Fruit fly (Drosophila melanogaster) whole organism, embryonic: ENCODE data around the gene CG43078.

ENCODE experiments used
- Antp ChIP-seq: fragments of 200-800 bp; sonication (Bioruptor generic); optimal IDR thresholded peaks from 3 replicates; lab custom pipeline; 2016; ENCODE audit warnings: missing biosample characterization, missing genetic modification characterization
- BEAF-32 ChIP-seq: fragments of 200-800 bp; sonication (Bioruptor generic); optimal IDR thresholded peaks from 3 replicates; lab custom pipeline; 2017; ENCODE audit warnings: missing biosample characterization, missing genetic modification characterization, mild to moderate bottlenecking, moderate library complexity, missing genetic modification reagents
- CG10147 ChIP-seq: fragments of 200-800 bp; sonication (Bioruptor generic); optimal IDR thresholded peaks from 2 replicates; lab custom pipeline; 2019; ENCODE audit warnings: missing biosample characterization, mild to moderate bottlenecking, missing genetic modification characterization, moderate library complexity
- CG11247 ChIP-seq: fragments of 200-800 bp; sonication (Bioruptor generic); IDR thresholded peaks from 2 replicates; pipeline ENCODE4 v1.3.6; 2022; ENCODE audit warnings: missing biosample characterization, missing genetic modification characterization
- CG12155 ChIP-seq: fragments of 200-800 bp; sonication (Bioruptor generic); optimal IDR thresholded peaks from 3 replicates; lab custom pipeline; 2016; ENCODE audit warnings: missing biosample characterization, missing genetic modification characterization
- CG12236 ChIP-seq: fragments of 200-800 bp; sonication (Bioruptor generic); optimal IDR thresholded peaks from 2 replicates; lab custom pipeline; 2016; ENCODE audit warnings: missing biosample characterization, missing genetic modification characterization
- CG12391 ChIP-seq: fragments of 200-800 bp; sonication (Bioruptor generic); optimal IDR thresholded peaks from 3 replicates; lab custom pipeline; 2018; ENCODE audit warnings: missing biosample characterization, mild to moderate bottlenecking, missing genetic modification characterization, moderate library complexity
- CG15269 ChIP-seq: fragments of 200-800 bp; sonication (Bioruptor generic); optimal IDR thresholded peaks from 2 replicates; lab custom pipeline; 2018; ENCODE audit warnings: missing biosample characterization, mild to moderate bottlenecking, missing genetic modification characterization, moderate library complexity
- CG15514 ChIP-seq: fragments of 200-800 bp; sonication (Bioruptor generic); optimal IDR thresholded peaks from 3 replicates; lab custom pipeline; 2017; ENCODE audit warnings: missing biosample characterization, missing genetic modification characterization, mild to moderate bottlenecking, moderate library complexity, missing genetic modification reagents
- CG1647 ChIP-seq: fragments of 200-800 bp; sonication (Bioruptor generic); optimal IDR thresholded peaks from 3 replicates; lab custom pipeline; 2016; ENCODE audit warnings: missing biosample characterization, missing genetic modification characterization
- CG16813 ChIP-seq: fragments of 200-800 bp; sonication (Bioruptor generic); IDR thresholded peaks from 3 replicates; pipeline ENCODE4 v1.3.6; 2022; ENCODE audit warnings: missing biosample characterization, missing genetic modification characterization; ENCODE audit not compliant: partially characterized antibody
- CG17385 ChIP-seq: fragments of 200-800 bp; sonication (Bioruptor generic); optimal IDR thresholded peaks from 3 replicates; lab custom pipeline; 2018; ENCODE audit warnings: missing biosample characterization, mild to moderate bottlenecking, missing genetic modification characterization
- CG31388 ChIP-seq: fragments of 200-800 bp; sonication (Bioruptor generic); optimal IDR thresholded peaks from 2 replicates; lab custom pipeline; 2016; ENCODE audit warnings: missing biosample characterization, missing genetic modification characterization
- CG34376 ChIP-seq: fragments of 200-800 bp; sonication (Bioruptor generic); optimal IDR thresholded peaks from 2 replicates; lab custom pipeline; 2018; ENCODE audit warnings: missing biosample characterization, mild to moderate bottlenecking, missing genetic modification characterization
- CG4328 ChIP-seq: fragments of 200-800 bp; sonication (Bioruptor generic); optimal IDR thresholded peaks from 3 replicates; lab custom pipeline; 2017; ENCODE audit warnings: missing biosample characterization, missing genetic modification reagents, missing genetic modification characterization
- CG6813 ChIP-seq: fragments of 200-800 bp; sonication (Bioruptor generic); optimal IDR thresholded peaks from 2 replicates; lab custom pipeline; 2017; ENCODE audit warnings: missing biosample characterization, missing genetic modification characterization, mild to moderate bottlenecking, moderate library complexity, missing genetic modification reagents
- CG6854 ChIP-seq: fragments of 200-800 bp; sonication (Bioruptor generic); optimal IDR thresholded peaks from 3 replicates; lab custom pipeline; 2017; ENCODE audit warnings: missing biosample characterization, mild to moderate bottlenecking, missing genetic modification characterization
- CG7963 ChIP-seq: fragments of 200-800 bp; sonication (Bioruptor generic); IDR thresholded peaks from 3 replicates; pipeline ENCODE4 v1.3.6; 2022; ENCODE audit warnings: missing biosample characterization, missing genetic modification characterization; ENCODE audit not compliant: partially characterized antibody
- CrebB ChIP-seq: fragments of 200-800 bp; sonication (Bioruptor generic); optimal IDR thresholded peaks from 3 replicates; lab custom pipeline; 2018; ENCODE audit warnings: missing biosample characterization, mild to moderate bottlenecking, missing genetic modification characterization
- Doc3 ChIP-seq: fragments of 200-800 bp; sonication (Bioruptor generic); IDR thresholded peaks from 3 replicates; pipeline ENCODE4 v1.3.6; 2022; ENCODE audit warnings: missing biosample characterization, missing genetic modification characterization; ENCODE audit not compliant: partially characterized antibody
- Fer2 ChIP-seq: fragments of 200-800 bp; sonication (Bioruptor generic); optimal IDR thresholded peaks from 2 replicates; lab custom pipeline; 2018; ENCODE audit warnings: missing biosample characterization, mild to moderate bottlenecking, missing genetic modification characterization, moderate library complexity
- Fer3 ChIP-seq: fragments of 200-800 bp; sonication (Bioruptor generic); optimal IDR thresholded peaks from 2 replicates; lab custom pipeline; 2018; ENCODE audit warnings: missing biosample characterization, mild to moderate bottlenecking, missing genetic modification characterization, moderate library complexity
- Hr78 ChIP-seq, 2 experiments: fragments of 200-800 bp in 1 of 2; fragments of >200 bp in 1 of 2; sonication (Bioruptor generic) in 1 of 2; optimal IDR thresholded peaks; 2 replicates each; lab custom pipeline; 2017 to 2019; ENCODE audit warnings: missing biosample characterization in 2 of 2, missing genetic modification characterization in 2 of 2, mild to moderate bottlenecking in 1 of 2, moderate library complexity in 1 of 2
- Mad ChIP-seq: fragments of 200-800 bp; sonication (Bioruptor generic); optimal IDR thresholded peaks from 2 replicates; lab custom pipeline; 2016; ENCODE audit warnings: missing biosample characterization, missing genetic modification characterization
- Med ChIP-seq: fragments of 200-800 bp; sonication (Bioruptor generic); peaks from one replicate; lab custom pipeline; 2016; ENCODE audit warnings: missing biosample characterization, missing genetic modification characterization, mild to moderate bottlenecking, inconsistent platforms, moderate library complexity
- Taf1 ChIP-seq: fragments of 200-800 bp; sonication (Bioruptor generic); IDR thresholded peaks from 2 replicates; pipeline ENCODE4 v1.3.6; 2022; ENCODE audit warnings: missing biosample characterization, missing genetic modification characterization
- ase ChIP-seq: fragments of 200-800 bp; sonication (Bioruptor generic); IDR thresholded peaks from 3 replicates; pipeline ENCODE4 v1.3.6; 2022; ENCODE audit warnings: missing biosample characterization, missing genetic modification characterization
- ato ChIP-seq: fragments of 200-800 bp; sonication (Bioruptor generic); IDR thresholded peaks from 2 replicates; pipeline ENCODE4 v1.3.6; 2022; ENCODE audit warnings: missing biosample characterization, missing genetic modification characterization; ENCODE audit not compliant: partially characterized antibody
- cad ChIP-seq: fragments of >200 bp; optimal IDR thresholded peaks from 2 replicates; lab custom pipeline; 2017; ENCODE audit warnings: missing biosample characterization, missing genetic modification characterization
- cwo ChIP-seq: fragments of 200-800 bp; sonication (Bioruptor generic); optimal IDR thresholded peaks from 3 replicates; lab custom pipeline; 2017; ENCODE audit warnings: missing biosample characterization, missing genetic modification characterization, mild to moderate bottlenecking, moderate library complexity, missing genetic modification reagents
- esg ChIP-seq: fragments of 200-800 bp; sonication (Bioruptor generic); conservative IDR thresholded peaks from 2 replicates; pipeline ENCODE4 v1.3.6; 2022; ENCODE audit warnings: missing biosample characterization, missing genetic modification characterization
- exex ChIP-seq: fragments of 200-800 bp; sonication (Bioruptor generic); optimal IDR thresholded peaks from 4 replicates; lab custom pipeline; 2018; ENCODE audit warnings: missing biosample characterization, mild to moderate bottlenecking, missing genetic modification characterization, moderate library complexity
- fd96Cb ChIP-seq: fragments of 200-800 bp; sonication (Bioruptor generic); optimal IDR thresholded peaks from 2 replicates; lab custom pipeline; 2018; ENCODE audit warnings: missing biosample characterization, mild to moderate bottlenecking, missing genetic modification characterization, moderate library complexity
- ftz-f1 ChIP-seq: fragments of 200-800 bp; sonication (Bioruptor generic); optimal IDR thresholded peaks from 2 replicates; lab custom pipeline; 2016; ENCODE audit warnings: missing biosample characterization, missing genetic modification characterization
- gcm2 ChIP-seq: fragments of 200-800 bp; sonication (Bioruptor generic); optimal IDR thresholded peaks from 2 replicates; lab custom pipeline; 2016; ENCODE audit warnings: missing biosample characterization, missing genetic modification characterization
- ind ChIP-seq: fragments of 200-800 bp; sonication (Bioruptor generic); optimal IDR thresholded peaks from 3 replicates; lab custom pipeline; 2016; ENCODE audit warnings: missing biosample characterization, missing genetic modification characterization
- kah ChIP-seq: fragments of 200-800 bp; sonication (Bioruptor generic); optimal IDR thresholded peaks from 2 replicates; lab custom pipeline; 2018; ENCODE audit warnings: missing biosample characterization, mild to moderate bottlenecking, missing genetic modification characterization
- ken ChIP-seq: fragments of 200-800 bp; sonication (Bioruptor generic); IDR thresholded peaks from 3 replicates; pipeline ENCODE4 v1.3.6; 2022; ENCODE audit warnings: missing biosample characterization, missing genetic modification characterization
- nerfin-2 ChIP-seq: fragments of 200-800 bp; sonication (Bioruptor generic); IDR thresholded peaks from 2 replicates; pipeline ENCODE4 v1.3.6; 2022; ENCODE audit warnings: missing biosample characterization, missing genetic modification characterization; ENCODE audit not compliant: partially characterized antibody
- nmo ChIP-seq: fragments of 200-800 bp; sonication (Bioruptor generic); optimal IDR thresholded peaks from 2 replicates; lab custom pipeline; 2018; ENCODE audit warnings: missing biosample characterization, mild to moderate bottlenecking, missing genetic modification characterization, moderate library complexity
- odd ChIP-seq: fragments of 200-800 bp; sonication (Bioruptor generic); optimal IDR thresholded peaks from 2 replicates; lab custom pipeline; 2017; ENCODE audit warnings: missing biosample characterization, mild to moderate bottlenecking, missing genetic modification characterization
- pb ChIP-seq: fragments of 200-800 bp; sonication (Bioruptor generic); optimal IDR thresholded peaks from 3 replicates; lab custom pipeline; 2016; ENCODE audit warnings: missing biosample characterization, missing genetic modification characterization
- prd ChIP-seq, 3 experiments: fragments of >200 bp in 2 of 3; fragments of 200-800 bp in 1 of 3; sonication (Bioruptor generic) in 1 of 3; optimal IDR thresholded peaks in 2 of 3; IDR thresholded peaks in 1 of 3; 2 replicates in 2 of 3; 3 replicates in 1 of 3; pipeline versions ENCODE4 v1.3.6 to Lab custom; 2017 to 2022; ENCODE audit warnings: missing biosample characterization in 1 of 3, missing genetic modification characterization in 1 of 3
- sna ChIP-seq: fragments of 200-800 bp; sonication (Bioruptor generic); IDR thresholded peaks from 2 replicates; pipeline ENCODE4 v1.3.6; 2022; ENCODE audit warnings: missing biosample characterization, missing genetic modification characterization; ENCODE audit not compliant: partially characterized antibody
- so ChIP-seq: fragments of 200-800 bp; sonication (Bioruptor generic); IDR thresholded peaks from 3 replicates; pipeline ENCODE4 v1.3.6; 2022; ENCODE audit warnings: missing biosample characterization, missing genetic modification characterization
- tio ChIP-seq: fragments of 200-800 bp; sonication (Bioruptor generic); optimal IDR thresholded peaks from 2 replicates; lab custom pipeline; 2017; ENCODE audit warnings: missing biosample characterization, missing genetic modification characterization, inconsistent platforms
- tll ChIP-seq, 2 experiments: fragments of 200-800 bp in 1 of 2; fragments of >200 bp in 1 of 2; sonication (Bioruptor generic) in 1 of 2; optimal IDR thresholded peaks; 2 replicates each; lab custom pipeline; 2017 to 2019; ENCODE audit warnings: missing biosample characterization in 2 of 2, missing genetic modification characterization in 2 of 2, mild to moderate bottlenecking in 1 of 2, moderate library complexity in 1 of 2
- twi ChIP-seq: fragments of 200-800 bp; optimal IDR thresholded peaks from 2 replicates; lab custom pipeline; 2019; ENCODE audit warnings: missing biosample characterization, mild to moderate bottlenecking, missing genetic modification characterization, moderate library complexity

Gene CG43078

dm6 chr3L:8554024-8554642, 22.5 kb upstream of the CG43078 start (continued):
- peak; percentile 19 for TF ChIP-seq CG34376
- no peak for TF ChIP-seq Taf1 (GFP tag; lab: Robert Waterston, UW)
- TF ChIP-seq CG12391 (tag; lab: Kevin White, UChicago): no peak
- TF ChIP-seq CG15269 (tag; lab: Kevin White, UChicago): no peak
- peak; percentile 74 for TF ChIP-seq ftz-f1 (GFP tag; lab: Kevin White, UChicago)
- no peak for TF ChIP-seq kah
- no peak for TF ChIP-seq Fer2
- no peak for TF ChIP-seq sna (GFP tag; lab: Robert Waterston, UW)
- TF ChIP-seq BEAF-32: no peak
- TF ChIP-seq CG4328 (GFP tag; lab: Kevin White, UChicago): no peak
- no peak for TF ChIP-seq pb (GFP tag; lab: Kevin White, UChicago)
- no peak for TF ChIP-seq CG16813
- no peak for TF ChIP-seq esg (GFP tag; lab: Robert Waterston, UW)
- TF ChIP-seq CG7963 (GFP tag; lab: Robert Waterston, UW): no peak
- TF ChIP-seq CG17385 (GFP tag; lab: Kevin White, UChicago): no peak
- TF ChIP-seq CG15514: no peak
- TF ChIP-seq Doc3: no peak
- no peak for TF ChIP-seq Mad (GFP tag; lab: Kevin White, UChicago)
- TF ChIP-seq so (GFP tag; lab: Robert Waterston, UW): no peak
- TF ChIP-seq prd (optimal IDR thresholded peaks at IDR 0.05; lab: Kevin White, UChicago): no peak
- no peak for TF ChIP-seq prd (GFP tag; IDR thresholded peaks at IDR 0.05; lab: Robert Waterston, UW)
- no peak for TF ChIP-seq ato (GFP tag; lab: Robert Waterston, UW)
- peak; percentile 83 for TF ChIP-seq twi (tag; lab: Kevin White, UChicago)
- no peak for TF ChIP-seq ase (GFP tag; lab: Robert Waterston, UW)
- peak; percentile 57 for TF ChIP-seq exex
- peak; percentile 60 for TF ChIP-seq cad
- no peak for TF ChIP-seq gcm2 (GFP tag; lab: Kevin White, UChicago)
- peak; percentile 76 for TF ChIP-seq cwo (GFP tag; lab: Kevin White, UChicago)
- no peak for TF ChIP-seq CrebB (tag; lab: Kevin White, UChicago)
- TF ChIP-seq CG11247 (GFP tag; lab: Robert Waterston, UW): no peak
- no peak for TF ChIP-seq ind (GFP tag; lab: Kevin White, UChicago)
- no peak for TF ChIP-seq CG31388 (GFP tag; lab: Kevin White, UChicago)
- TF ChIP-seq CG6813 (GFP tag; lab: Kevin White, UChicago): no peak
- no peak for TF ChIP-seq Antp (GFP tag; lab: Kevin White, UChicago)
- TF ChIP-seq Fer3 (tag; lab: Kevin White, UChicago): no peak
- TF ChIP-seq CG12236 (GFP tag; lab: Kevin White, UChicago): no peak
- no peak for TF ChIP-seq tio (GFP tag; lab: Kevin White, UChicago)
- TF ChIP-seq ken: no peak
- TF ChIP-seq tll (GFP tag; optimal IDR thresholded peaks at IDR 0.05; lab: Kevin White, UChicago): peak in 1 of 2 experiments; percentile 23
- TF ChIP-seq CG12155 (GFP tag; lab: Kevin White, UChicago): no peak
- TF ChIP-seq CG6854 (GFP tag; lab: Kevin White, UChicago): no peak
- no peak for TF ChIP-seq odd
- no peak for TF ChIP-seq CG10147 (GFP tag; lab: Kevin White, UChicago)
- TF ChIP-seq Med (GFP tag; lab: Kevin White, UChicago): peak; percentile 76
- TF ChIP-seq nmo (GFP tag; lab: Kevin White, UChicago): no peak
- TF ChIP-seq CG1647 (GFP tag; lab: Kevin White, UChicago): no peak
- no peak for TF ChIP-seq fd96Cb (tag; lab: Kevin White, UChicago)
- no peak for TF ChIP-seq Hr78 (GFP tag; optimal IDR thresholded peaks at IDR 0.05; lab: Kevin White, UChicago)
- no peak for TF ChIP-seq nerfin-2 (GFP tag; lab: Robert Waterston, UW)
